Worm (Caenorhabditis elegans): ENCODE results near the gene slc-17.7.

ce11 chrV:9291919-9292318 is 25.6 kb upstream of the slc-17.7 start, which contains the start of gene ZK682.7:
- no peak for TF ChIP-seq pqm-1 (tag; optimal IDR thresholded peaks at IDR 0.05)
- no peak for TF ChIP-seq tbx-2 (tag; optimal IDR thresholded peaks at IDR 0.05)
- TF ChIP-seq ceh-2 (tag; optimal IDR thresholded peaks at IDR 0.05), result no peak
- no peak for TF ChIP-seq ceh-31 (tag; optimal IDR thresholded peaks at IDR 0.05)
- no peak for TF ChIP-seq pat-9 (tag; optimal IDR thresholded peaks at IDR 0.05)
- TF ChIP-seq ama-1 (optimal IDR thresholded peaks at IDR 0.05), result no peak
- no peak for TF ChIP-seq ceh-14 (tag; optimal IDR thresholded peaks at IDR 0.05)
- no peak for TF ChIP-seq eyg-1 (tag; optimal IDR thresholded peaks at IDR 0.05)
- no peak for TF ChIP-seq hlh-13 (GFP tag; optimal IDR thresholded peaks at IDR 0.05)

All from whole organism, late embryonic.